Worm (Caenorhabditis elegans) whole organism, L1 larva: ENCODE measurements around the gene nspf-2.
A peak's percentile ranks its signal among the peaks of the same experiment; 100 is the strongest.
"Not testable (repeated sequence)": the region's sequence is repeated elsewhere in the genome, so short reads cannot be mapped to it uniquely, and the experiment has no call there.

ENCODE experiments used
- aly-2 ChIP-seq: fragments of 150-350 bp; optimal IDR thresholded peaks from 2 replicates; lab custom pipeline; 2014; ENCODE audit warnings: missing biosample characterization, missing genetic modification characterization
- ama-1 ChIP-seq: fragments of 150-350 bp; optimal IDR thresholded peaks from 2 replicates; lab custom pipeline; 2014
- ceh-82 ChIP-seq, 3 experiments: fragments of 150-350 bp in 1 of 3; sonication (generic microtip) in 2 of 3; optimal IDR thresholded peaks; 2 replicates each; lab custom pipeline; 2014 to 2017; ENCODE audit warnings: missing biosample characterization in 3 of 3, missing genetic modification characterization in 3 of 3
- ceh-88 ChIP-seq: fragments of 200-800 bp; sonication (Bioruptor generic); IDR thresholded peaks from 2 replicates; pipeline ENCODE4 v1.3.6; 2022; ENCODE audit warnings: missing genetic modification characterization, missing compliant biosample characterization
- ces-1 ChIP-seq: fragments of 150-350 bp; optimal IDR thresholded peaks from 2 replicates; lab custom pipeline; 2014; ENCODE audit warnings: missing biosample characterization, missing genetic modification reagents, missing genetic modification characterization
- dsc-1 ChIP-seq: sonication (generic microtip); optimal IDR thresholded peaks from 2 replicates; lab custom pipeline; 2016; ENCODE audit warnings: mild to moderate bottlenecking, missing genetic modification characterization, missing compliant biosample characterization
- efl-1 ChIP-seq, 4 experiments: fragments of 150-350 bp; optimal IDR thresholded peaks in 3 of 4; peaks in 1 of 4; 1 replicate in 1 of 4; 2 replicates in 3 of 4; lab custom pipeline; 2014; ENCODE audit warnings: missing biosample characterization in 2 of 4, missing genetic modification characterization in 2 of 4, missing genetic modification reagents in 2 of 4
- egl-13 ChIP-seq: sonication (generic microtip); optimal IDR thresholded peaks from 2 replicates; lab custom pipeline; 2016; ENCODE audit warnings: missing genotype, missing genetic modification reagents, missing genetic modification characterization, missing compliant biosample characterization
- elt-2 ChIP-seq: sonication (generic microtip); optimal IDR thresholded peaks from 2 replicates; lab custom pipeline; 2016; ENCODE audit warnings: missing genetic modification characterization, mild to moderate bottlenecking, inconsistent platforms, missing compliant biosample characterization, missing genetic modification reagents
- elt-3 ChIP-seq, 6 experiments: fragments of 150-350 bp in 1 of 6; sonication (generic microtip); optimal IDR thresholded peaks; 2 replicates each; lab custom pipeline; 2017 to 2018; ENCODE audit warnings: missing biosample characterization in 6 of 6, missing genetic modification characterization in 6 of 6, inconsistent platforms in 1 of 6
- fkh-4 ChIP-seq: sonication (generic microtip); optimal IDR thresholded peaks from 2 replicates; lab custom pipeline; 2016; ENCODE audit warnings: missing compliant biosample characterization, missing genetic modification characterization, borderline replicate concordance
- fkh-8 ChIP-seq: sonication (generic microtip); optimal IDR thresholded peaks from 2 replicates; lab custom pipeline; 2016; ENCODE audit warnings: mild to moderate bottlenecking, missing genetic modification characterization, missing compliant biosample characterization
- grh-1 ChIP-seq: fragments of 200-800 bp; sonication (Bioruptor generic); IDR thresholded peaks from 2 replicates; pipeline ENCODE4 v1.3.6; 2022; ENCODE audit warnings: missing genetic modification reagents, missing genetic modification characterization, missing compliant biosample characterization
- hlh-17 ChIP-seq: fragments of 200-800 bp; sonication (Bioruptor generic); optimal IDR thresholded peaks from 2 replicates; lab custom pipeline; 2018; ENCODE audit warnings: missing genetic modification characterization, mild to moderate bottlenecking, missing compliant biosample characterization, moderate library complexity, borderline replicate concordance
- hlh-4 ChIP-seq: sonication (generic microtip); optimal IDR thresholded peaks from 2 replicates; lab custom pipeline; 2016; ENCODE audit warnings: mild to moderate bottlenecking, missing genetic modification characterization, missing compliant biosample characterization
- hpl-2 ChIP-seq: fragments of 150-350 bp; optimal IDR thresholded peaks from 2 replicates; lab custom pipeline; 2014; ENCODE audit warnings: missing biosample characterization, missing genetic modification reagents, missing genetic modification characterization
- lin-13 ChIP-seq: fragments of 150-350 bp; optimal IDR thresholded peaks from 2 replicates; lab custom pipeline; 2014; ENCODE audit warnings: missing biosample characterization, missing genetic modification reagents, missing genetic modification characterization
- lin-15B ChIP-seq: fragments of 150-350 bp; sonication (generic microtip); optimal IDR thresholded peaks from 3 replicates; lab custom pipeline; 2014; ENCODE audit warnings: missing biosample characterization, missing genetic modification characterization
- lin-35 ChIP-seq, 2 experiments: fragments of 150-350 bp; optimal IDR thresholded peaks; 2 replicates each; lab custom pipeline; 2014; ENCODE audit warnings: missing biosample characterization in 2 of 2, missing genetic modification characterization in 2 of 2, missing genetic modification reagents in 2 of 2
- lsy-2 ChIP-seq, 2 experiments: fragments of 150-350 bp; optimal IDR thresholded peaks; 2 replicates each; lab custom pipeline; 2014; ENCODE audit warnings: missing biosample characterization in 2 of 2, missing genetic modification characterization in 2 of 2
- mdl-1 ChIP-seq, 2 experiments: fragments of 150-350 bp; optimal IDR thresholded peaks; 2 replicates each; lab custom pipeline; 2014 to 2017; ENCODE audit warnings: missing biosample characterization in 2 of 2, missing genetic modification characterization in 2 of 2, inconsistent platforms in 1 of 2
- nhr-11 ChIP-seq: fragments of 150-350 bp; optimal IDR thresholded peaks from 2 replicates; lab custom pipeline; 2014; ENCODE audit warnings: missing biosample characterization, missing genetic modification characterization
- nhr-12 ChIP-seq: sonication (generic microtip); optimal IDR thresholded peaks from 2 replicates; lab custom pipeline; 2017; ENCODE audit warnings: missing biosample characterization, missing genetic modification characterization
- nhr-90 ChIP-seq: sonication (generic microtip); optimal IDR thresholded peaks from 2 replicates; lab custom pipeline; 2016; ENCODE audit warnings: mild to moderate bottlenecking, missing genetic modification characterization, missing compliant biosample characterization; ENCODE audit not compliant: poor library complexity
- pqm-1 ChIP-seq: sonication (generic microtip); optimal IDR thresholded peaks from 3 replicates; lab custom pipeline; 2017; ENCODE audit warnings: missing biosample characterization, missing genetic modification characterization
- sox-4 ChIP-seq: sonication (generic microtip); optimal IDR thresholded peaks from 2 replicates; lab custom pipeline; 2016; ENCODE audit warnings: missing genetic modification characterization, missing compliant biosample characterization
- sup-37 ChIP-seq: fragments of 200-800 bp; sonication (Bioruptor generic); optimal IDR thresholded peaks from 2 replicates; lab custom pipeline; 2018; ENCODE audit warnings: mild to moderate bottlenecking, missing genetic modification characterization, missing compliant biosample characterization
- tbx-2 ChIP-seq: sonication (generic microtip); optimal IDR thresholded peaks from 2 replicates; lab custom pipeline; 2016; ENCODE audit warnings: missing genetic modification characterization, missing compliant biosample characterization
- tlp-1 ChIP-seq: fragments of 150-350 bp; optimal IDR thresholded peaks from 2 replicates; lab custom pipeline; 2014; ENCODE audit warnings: missing biosample characterization, missing genetic modification characterization
- unc-62 ChIP-seq: fragments of 150-350 bp; optimal IDR thresholded peaks from 2 replicates; lab custom pipeline; 2014; ENCODE audit warnings: missing biosample characterization, missing genetic modification reagents, missing genetic modification characterization
- unc-86 ChIP-seq: sonication (generic microtip); optimal IDR thresholded peaks from 2 replicates; lab custom pipeline; 2016; ENCODE audit warnings: missing genetic modification characterization, missing compliant biosample characterization
- unc-98 ChIP-seq: fragments of 200-800 bp; sonication (Bioruptor generic); IDR thresholded peaks from 2 replicates; pipeline ENCODE4 v1.3.6; 2022; ENCODE audit warnings: missing genetic modification characterization, missing compliant biosample characterization
- zag-1 ChIP-seq: fragments of 150-350 bp; optimal IDR thresholded peaks from 2 replicates; lab custom pipeline; 2014; ENCODE audit warnings: missing biosample characterization, missing genetic modification characterization
- zip-4 ChIP-seq: fragments of 200-800 bp; sonication (Bioruptor generic); optimal IDR thresholded peaks from 2 replicates; lab custom pipeline; 2018; ENCODE audit warnings: mild to moderate bottlenecking, missing genetic modification characterization, moderate library complexity, missing compliant biosample characterization
- ztf-11 ChIP-seq, 2 experiments: sonication (generic microtip); optimal IDR thresholded peaks; 2 replicates each; lab custom pipeline; 2016 to 2017; ENCODE audit warnings: missing genetic modification characterization in 2 of 2, missing biosample characterization in 1 of 2, missing compliant biosample characterization in 1 of 2
- ztf-4 ChIP-seq: fragments of 150-350 bp; optimal IDR thresholded peaks from 2 replicates; lab custom pipeline; 2014; ENCODE audit warnings: missing biosample characterization, missing genetic modification characterization

The nspf-2 gene

ce11 chrII:2659364-2659763 is 29.4 kb upstream of the nspf-2 start, which contains the start of gene gcy-21:
Gene gcy-21 (plus strand): TSS chrII:2659664.
- TF ChIP-seq efl-1 (optimal IDR thresholded peaks at IDR 0.05; lab: Kevin White, UChicago) (no peak), efl-1 (GFP tag; optimal IDR thresholded peaks at IDR 0.05 in 1 of 2; lab: Kevin White, UChicago) (peak in 1 of 2 experiments; percentile 13), fkh-8 (tag; lab: Kevin White, UChicago) (peak; percentile 7), lin-35 (GFP tag; optimal IDR thresholded peaks at IDR 0.05; lab: Kevin White, UChicago) (no peak)
- TF ChIP-seq, all 84 proteins: peak for 2

ce11 chrII:2665081-2665480 is 23.6 kb upstream of the nspf-2 start, which contains the start of gene F22E5.2:
Gene F22E5.2 (plus strand): TSS chrII:2665381.
- not testable (repeated sequence) for TF ChIP-seq nhr-90 (tag; lab: Kevin White, UChicago); nhr-12 (tag; lab: Kevin White, UChicago); lsy-2 (tag; optimal IDR thresholded peaks at IDR 0.05; lab: Kevin White, UChicago)

- TF ChIP-seq mdl-1 (tag; optimal IDR thresholded peaks at IDR 0.05; lab: Kevin White, UChicago) (no peak), zip-4 (GFP tag; lab: Kevin White, UChicago) (no peak), unc-86 (tag; lab: Kevin White, UChicago) (no peak), ztf-4 (tag; lab: Kevin White, UChicago) (no peak), ceh-88 (no peak), hlh-17 (GFP tag; lab: Kevin White, UChicago) (no peak), unc-98 (GFP tag; lab: Robert Waterston, UW) (no peak), ama-1 (lab: Kevin White, UChicago) (no peak), tlp-1 (no peak), dsc-1 (tag; lab: Kevin White, UChicago) (no peak), efl-1 (optimal IDR thresholded peaks at IDR 0.05; lab: Kevin White, UChicago) (no peak), efl-1 (GFP tag; optimal IDR thresholded peaks at IDR 0.05 in 1 of 2; lab: Kevin White, UChicago) (no peak)
Measured at ce11 chrII:2665606-2666005, 23.1 kb upstream of the nspf-2 start, which contains the start of gene F22E5.22. Gene F22E5.22 (plus strand): TSS chrII:2665906.

- not testable (repeated sequence) for TF ChIP-seq tbx-2 (tag; lab: Kevin White, UChicago); fkh-4 (tag; lab: Kevin White, UChicago); hpl-2 (GFP tag; lab: Kevin White, UChicago)
Measured at ce11 chrII:2672320-2672719, 16.4 kb upstream of the nspf-2 start, which contains the start of gene sri-57. Gene sri-57 (minus strand): TSS chrII:2672420.

- TF ChIP-seq hlh-4; tlp-1; unc-62 (GFP tag; lab: Kevin White, UChicago): not testable (repeated sequence)
- TF ChIP-seq, all 84 proteins: peak for 0; not testable (repeated sequence) for 84
Measured at ce11 chrII:2673534-2673933, 15.2 kb upstream of the nspf-2 start, which contains the start of the genes F22E5.20 and F22E5.1. Gene F22E5.20 (minus strand): TSS chrII:2673634. Gene F22E5.1 (plus strand): TSS chrII:2673775.

ce11 chrII:2677534-2678168 is 11.1 kb upstream of the nspf-2 start, which contains the start of gene F22E5.17:
Gene F22E5.17 (plus strand): TSS chrII:2678041.
- TF ChIP-seq lin-13 (GFP tag; lab: Kevin White, UChicago) = no peak
- peak; percentile 76 for TF ChIP-seq tlp-1
- TF ChIP-seq lin-35 (GFP tag; optimal IDR thresholded peaks at IDR 0.05; lab: Kevin White, UChicago) = peak in 1 of 2 experiments; percentile 10
- TF ChIP-seq zip-4 (GFP tag; lab: Kevin White, UChicago) = no peak
- TF ChIP-seq lin-15B (tag; lab: Kevin White, UChicago) = no peak
- no peak for TF ChIP-seq zag-1 (tag; lab: Kevin White, UChicago)
- TF ChIP-seq lsy-2 (tag; optimal IDR thresholded peaks at IDR 0.05; lab: Kevin White, UChicago) = no peak
- TF ChIP-seq hpl-2 (GFP tag; lab: Kevin White, UChicago) = no peak
- no peak for TF ChIP-seq nhr-90 (tag; lab: Kevin White, UChicago)
- no peak for TF ChIP-seq nhr-12 (tag; lab: Kevin White, UChicago)
- TF ChIP-seq ceh-82 (tag; optimal IDR thresholded peaks at IDR 0.05; lab: Kevin White, UChicago) = no peak
- TF ChIP-seq ama-1 (lab: Kevin White, UChicago) = no peak
- TF ChIP-seq pqm-1 = peak; percentile 69
- no peak for TF ChIP-seq sox-4 (tag; lab: Kevin White, UChicago)
- TF ChIP-seq elt-3 (tag; optimal IDR thresholded peaks at IDR 0.05; lab: Kevin White, UChicago) = no peak
- no peak for TF ChIP-seq sup-37 (GFP tag; lab: Kevin White, UChicago)
- TF ChIP-seq unc-98 (GFP tag; lab: Robert Waterston, UW) = no peak
- no peak for TF ChIP-seq ces-1 (GFP tag; lab: Kevin White, UChicago)
- TF ChIP-seq ztf-11 (tag; optimal IDR thresholded peaks at IDR 0.05; lab: Kevin White, UChicago) = no peak
- TF ChIP-seq elt-2 (tag; lab: Kevin White, UChicago) = peak; percentile 93
- no peak for TF ChIP-seq egl-13
- TF ChIP-seq grh-1 (GFP tag; lab: Robert Waterston, UW) = no peak
- no peak for TF ChIP-seq aly-2 (tag; lab: Kevin White, UChicago)
- TF ChIP-seq nhr-11 (tag; lab: Kevin White, UChicago) = no peak
